Worm (Caenorhabditis elegans): Measurements from ENCODE around the gene pmk-3.

DNA sequence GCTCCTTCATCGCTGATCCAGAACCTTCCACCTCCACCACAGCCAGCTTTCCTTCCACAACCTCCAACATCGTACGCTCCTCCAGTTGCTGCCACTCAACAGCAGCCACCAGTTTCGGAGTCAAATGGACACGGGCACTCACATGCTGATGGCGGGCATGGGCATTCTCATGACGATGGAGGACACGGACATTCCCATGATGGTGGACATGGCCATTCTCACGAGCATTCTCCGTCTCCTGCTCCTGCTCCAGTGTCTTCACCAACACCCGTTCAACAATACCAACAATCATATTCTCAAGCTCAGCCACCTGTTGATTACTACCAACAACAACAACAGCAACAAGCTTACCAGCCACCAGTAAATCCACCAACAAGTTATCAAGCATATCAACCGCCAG is 24.5 kb upstream of the pmk-3 start:
- TF ChIP-seq unc-62 (GFP tag; optimal IDR thresholded peaks at IDR 0.05) (no peak), pha-4 (tag; optimal IDR thresholded peaks at IDR 0.05) (no peak), nhr-11 (tag; optimal IDR thresholded peaks at IDR 0.05) (no peak), ceh-16 (tag; optimal IDR thresholded peaks at IDR 0.05) (no peak), ztf-11 (tag; optimal IDR thresholded peaks at IDR 0.05) (no peak), ZK546.5 (tag; optimal IDR thresholded peaks at IDR 0.05) (no peak), nhr-28 (tag; optimal IDR thresholded peaks at IDR 0.05) (no peak)

Data from whole organism, L3 larva.